Fruit fly (Drosophila melanogaster) whole organism, embryonic: Measurements from ENCODE around the gene nAChRalpha6.

Experiments
- BtbVII ChIP-seq: fragments of 200-800 bp; sonication (Bioruptor generic); optimal IDR thresholded peaks from 3 replicates; lab custom pipeline; 2017; ENCODE audit warnings: missing biosample characterization, mild to moderate bottlenecking, missing genetic modification characterization
- CG1024 ChIP-seq: fragments of 200-800 bp; sonication (Bioruptor generic); IDR thresholded peaks from 2 replicates; pipeline ENCODE4 v1.3.6; 2022; ENCODE audit warnings: missing biosample characterization, missing genetic modification characterization
- CG10267 ChIP-seq: fragments of 200-800 bp; sonication (Bioruptor generic); optimal IDR thresholded peaks from 2 replicates; lab custom pipeline; 2018; ENCODE audit warnings: missing biosample characterization, mild to moderate bottlenecking, missing genetic modification characterization, moderate library complexity
- CG10366 ChIP-seq: fragments of 200-800 bp; sonication (Bioruptor generic); IDR thresholded peaks from 2 replicates; pipeline ENCODE4 v1.3.6; 2022; ENCODE audit warnings: missing biosample characterization, missing genetic modification characterization
- CG11696 ChIP-seq: fragments of 200-800 bp; sonication (Bioruptor generic); IDR thresholded peaks from 2 replicates; pipeline ENCODE4 v1.3.6; 2022; ENCODE audit warnings: missing biosample characterization, missing genetic modification characterization
- CG12219 ChIP-seq: fragments of 200-800 bp; sonication (Bioruptor generic); optimal IDR thresholded peaks from 3 replicates; lab custom pipeline; 2018; ENCODE audit warnings: missing biosample characterization, mild to moderate bottlenecking, missing genetic modification characterization
- CG14441 ChIP-seq: fragments of 200-800 bp; sonication (Bioruptor generic); IDR thresholded peaks from 2 replicates; pipeline ENCODE4 v1.3.6; 2022; ENCODE audit warnings: missing biosample characterization, missing genetic modification characterization
- CG15011 ChIP-seq: fragments of 200-800 bp; sonication (Bioruptor generic); optimal IDR thresholded peaks from 3 replicates; lab custom pipeline; 2018; ENCODE audit warnings: missing biosample characterization, mild to moderate bottlenecking, missing genetic modification characterization
- CG15269 ChIP-seq: fragments of 200-800 bp; sonication (Bioruptor generic); optimal IDR thresholded peaks from 2 replicates; lab custom pipeline; 2018; ENCODE audit warnings: missing biosample characterization, mild to moderate bottlenecking, missing genetic modification characterization, moderate library complexity
- CG1603 ChIP-seq: fragments of 200-800 bp; sonication (Bioruptor generic); optimal IDR thresholded peaks from 2 replicates; lab custom pipeline; 2019; ENCODE audit warnings: missing biosample characterization, mild to moderate bottlenecking, missing genetic modification characterization, moderate library complexity
- CG1647 ChIP-seq: fragments of 200-800 bp; sonication (Bioruptor generic); optimal IDR thresholded peaks from 3 replicates; lab custom pipeline; 2016; ENCODE audit warnings: missing biosample characterization, missing genetic modification characterization
- CG16863 ChIP-seq: fragments of 200-800 bp; sonication (Bioruptor generic); optimal IDR thresholded peaks from 3 replicates; lab custom pipeline; 2016; ENCODE audit warnings: missing biosample characterization, missing genetic modification characterization
- CG17361 ChIP-seq: fragments of 200-800 bp; sonication (Bioruptor generic); IDR thresholded peaks from 3 replicates; pipeline ENCODE4 v1.3.6; 2022; ENCODE audit warnings: missing biosample characterization, missing genetic modification characterization
- CG31365 ChIP-seq: fragments of 200-800 bp; sonication (Bioruptor generic); optimal IDR thresholded peaks from 2 replicates; lab custom pipeline; 2018; ENCODE audit warnings: missing biosample characterization, mild to moderate bottlenecking, missing genetic modification characterization
- CG32772 ChIP-seq: fragments of 200-800 bp; sonication (Bioruptor generic); IDR thresholded peaks from 2 replicates; pipeline ENCODE4 v1.3.6; 2022; ENCODE audit warnings: missing biosample characterization, missing genetic modification characterization
- CG3847 ChIP-seq: fragments of 200-800 bp; sonication (Bioruptor generic); IDR thresholded peaks from 2 replicates; pipeline ENCODE4 v1.3.6; 2022; ENCODE audit warnings: missing biosample characterization, missing genetic modification characterization
- CG6254 ChIP-seq: fragments of 200-800 bp; sonication (Bioruptor generic); optimal IDR thresholded peaks from 3 replicates; lab custom pipeline; 2017; ENCODE audit warnings: mild to moderate bottlenecking, missing biosample characterization, missing genetic modification reagents, missing genetic modification characterization
- CG6654 ChIP-seq: fragments of 200-800 bp; sonication (Bioruptor generic); optimal IDR thresholded peaks from 2 replicates; lab custom pipeline; 2017; ENCODE audit warnings: missing biosample characterization, mild to moderate bottlenecking, missing genetic modification characterization
- CG6854 ChIP-seq: fragments of 200-800 bp; sonication (Bioruptor generic); optimal IDR thresholded peaks from 3 replicates; lab custom pipeline; 2017; ENCODE audit warnings: missing biosample characterization, mild to moderate bottlenecking, missing genetic modification characterization
- CG7839 ChIP-seq: fragments of 200-800 bp; sonication (Bioruptor generic); optimal IDR thresholded peaks from 3 replicates; lab custom pipeline; 2018; ENCODE audit warnings: missing biosample characterization, mild to moderate bottlenecking, missing genetic modification characterization, moderate library complexity
- CG7987 ChIP-seq: fragments of 200-800 bp; sonication (Bioruptor generic); optimal IDR thresholded peaks from 2 replicates; lab custom pipeline; 2018; ENCODE audit warnings: missing biosample characterization, mild to moderate bottlenecking, missing genetic modification characterization, moderate library complexity
- CG9609 ChIP-seq: fragments of 200-800 bp; sonication (Bioruptor generic); optimal IDR thresholded peaks from 3 replicates; lab custom pipeline; 2016; ENCODE audit warnings: missing biosample characterization, missing genetic modification characterization
- CHES-1-like ChIP-seq: fragments of 200-800 bp; sonication (Bioruptor generic); optimal IDR thresholded peaks from 2 replicates; lab custom pipeline; 2016; ENCODE audit warnings: missing biosample characterization, missing genetic modification characterization
- D19B ChIP-seq: fragments of 200-800 bp; sonication (Bioruptor generic); optimal IDR thresholded peaks from 2 replicates; lab custom pipeline; 2017; ENCODE audit warnings: missing biosample characterization, mild to moderate bottlenecking, missing genetic modification characterization
- Ets97D ChIP-seq: fragments of 200-800 bp; sonication (Bioruptor generic); optimal IDR thresholded peaks from 3 replicates; lab custom pipeline; 2016; ENCODE audit warnings: missing biosample characterization, missing genetic modification characterization
- H2.0 ChIP-seq: fragments of 200-800 bp; sonication (Bioruptor generic); IDR thresholded peaks from 2 replicates; pipeline ENCODE4 v1.3.6; 2022; ENCODE audit warnings: missing biosample characterization, missing genetic modification characterization
- HLH54F ChIP-seq: fragments of 200-800 bp; sonication (Bioruptor generic); optimal IDR thresholded peaks from 3 replicates; lab custom pipeline; 2016; ENCODE audit warnings: missing biosample characterization, missing genetic modification characterization
- Hsf ChIP-seq: fragments of 200-800 bp; sonication (Bioruptor generic); optimal IDR thresholded peaks from 3 replicates; lab custom pipeline; 2016; ENCODE audit warnings: missing biosample characterization, missing genetic modification characterization
- Meics ChIP-seq: fragments of 200-800 bp; sonication (Bioruptor generic); optimal IDR thresholded peaks from 2 replicates; lab custom pipeline; 2017; ENCODE audit warnings: missing biosample characterization, mild to moderate bottlenecking, missing genetic modification characterization
- Oli ChIP-seq: fragments of 200-800 bp; sonication (Bioruptor generic); optimal IDR thresholded peaks from 2 replicates; lab custom pipeline; 2018; ENCODE audit warnings: missing biosample characterization, mild to moderate bottlenecking, missing genetic modification characterization, moderate library complexity
- Xbp1 ChIP-seq: fragments of 200-800 bp; sonication (Bioruptor generic); optimal IDR thresholded peaks from 3 replicates; lab custom pipeline; 2016; ENCODE audit warnings: missing biosample characterization, mild to moderate bottlenecking, missing genetic modification characterization
- bsh ChIP-seq, 2 experiments: fragments of 200-800 bp; sonication (Bioruptor generic); optimal IDR thresholded peaks; 2 replicates each; lab custom pipeline; 2017 to 2018; ENCODE audit warnings: mild to moderate bottlenecking in 2 of 2, missing biosample characterization in 2 of 2, missing genetic modification characterization in 2 of 2, moderate library complexity in 1 of 2
- exex ChIP-seq: fragments of 200-800 bp; sonication (Bioruptor generic); optimal IDR thresholded peaks from 4 replicates; lab custom pipeline; 2018; ENCODE audit warnings: missing biosample characterization, mild to moderate bottlenecking, missing genetic modification characterization, moderate library complexity
- fd3F ChIP-seq: fragments of 200-800 bp; sonication (Bioruptor generic); optimal IDR thresholded peaks from 2 replicates; lab custom pipeline; 2018; ENCODE audit warnings: missing biosample characterization, mild to moderate bottlenecking, missing genetic modification characterization, moderate library complexity
- gem ChIP-seq: fragments of 200-800 bp; sonication (Bioruptor generic); optimal IDR thresholded peaks from 2 replicates; lab custom pipeline; 2019; ENCODE audit warnings: missing biosample characterization, mild to moderate bottlenecking, missing genetic modification characterization, moderate library complexity
- hbn ChIP-seq: fragments of 200-800 bp; sonication (Bioruptor generic); IDR thresholded peaks from 2 replicates; pipeline ENCODE4 v1.3.6; 2022; ENCODE audit warnings: missing biosample characterization, missing genetic modification characterization; ENCODE audit not compliant: partially characterized antibody
- jumu ChIP-seq: fragments of 200-800 bp; sonication (Bioruptor generic); optimal IDR thresholded peaks from 3 replicates; lab custom pipeline; 2016; ENCODE audit warnings: missing biosample characterization, missing genetic modification characterization
- lola ChIP-seq, 3 experiments: fragments of >200 bp in 2 of 3; fragments of 200-800 bp in 1 of 3; sonication (Bioruptor generic) in 1 of 3; optimal IDR thresholded peaks; 2 replicates each; lab custom pipeline; 2017 to 2019; ENCODE audit warnings: missing biosample characterization in 3 of 3, missing genetic modification characterization in 3 of 3, mild to moderate bottlenecking in 1 of 3, moderate library complexity in 1 of 3
- lov ChIP-seq, 2 experiments: fragments of 200-800 bp in 1 of 2; fragments of >200 bp in 1 of 2; sonication (Bioruptor generic) in 1 of 2; IDR thresholded peaks in 1 of 2; optimal IDR thresholded peaks in 1 of 2; 2 replicates in 1 of 2; 3 replicates in 1 of 2; pipeline versions ENCODE4 v1.3.6 to Lab custom; 2017 to 2022; ENCODE audit warnings: missing biosample characterization in 1 of 2, missing genetic modification characterization in 1 of 2
- pita ChIP-seq: fragments of 200-800 bp; sonication (Bioruptor generic); optimal IDR thresholded peaks from 2 replicates; lab custom pipeline; 2017; ENCODE audit warnings: missing biosample characterization, mild to moderate bottlenecking, missing genetic modification characterization
- pros ChIP-seq: fragments of 200-800 bp; sonication (Bioruptor generic); optimal IDR thresholded peaks from 3 replicates; lab custom pipeline; 2019; ENCODE audit warnings: missing biosample characterization, mild to moderate bottlenecking, missing genetic modification characterization, moderate library complexity
- scrt ChIP-seq: fragments of 200-800 bp; sonication (Bioruptor generic); optimal IDR thresholded peaks from 2 replicates; lab custom pipeline; 2018; ENCODE audit warnings: missing biosample characterization, mild to moderate bottlenecking, missing genetic modification characterization, moderate library complexity
- slbo ChIP-seq: fragments of 200-800 bp; sonication (Bioruptor generic); IDR thresholded peaks from 2 replicates; pipeline ENCODE4 v1.3.6; 2022; ENCODE audit warnings: missing biosample characterization, missing genetic modification characterization
- so ChIP-seq: fragments of 200-800 bp; sonication (Bioruptor generic); IDR thresholded peaks from 3 replicates; pipeline ENCODE4 v1.3.6; 2022; ENCODE audit warnings: missing biosample characterization, missing genetic modification characterization
- ssp ChIP-seq: fragments of 200-800 bp; sonication (Bioruptor generic); IDR thresholded peaks from 2 replicates; pipeline ENCODE4 v1.3.6; 2022; ENCODE audit warnings: missing biosample characterization, missing genetic modification characterization
- tio ChIP-seq: fragments of 200-800 bp; sonication (Bioruptor generic); optimal IDR thresholded peaks from 2 replicates; lab custom pipeline; 2017; ENCODE audit warnings: missing biosample characterization, missing genetic modification characterization, inconsistent platforms
- unpg ChIP-seq: fragments of 200-800 bp; sonication (Bioruptor generic); optimal IDR thresholded peaks from 3 replicates; lab custom pipeline; 2018; ENCODE audit warnings: missing biosample characterization, mild to moderate bottlenecking, missing genetic modification characterization, moderate library complexity
- zen2 ChIP-seq: fragments of 200-800 bp; sonication (Bioruptor generic); IDR thresholded peaks from 3 replicates; pipeline ENCODE4 v1.3.6; 2022; ENCODE audit warnings: missing biosample characterization, missing genetic modification characterization; ENCODE audit not compliant: partially characterized antibody
- zf30C ChIP-seq: fragments of 200-800 bp; sonication (Bioruptor generic); optimal IDR thresholded peaks from 3 replicates; lab custom pipeline; 2018; ENCODE audit warnings: missing biosample characterization, mild to moderate bottlenecking, missing genetic modification characterization

nAChRalpha6 gene

dm6 chr2L:9779147-9779546 lies 106.9 kb downstream of the nAChRalpha6 start (continued):
- TF ChIP-seq CG17361 (GFP tag; lab: Robert Waterston, UW): 0 out of 3 replicates have a peak, but pooled peaks have one; percentile 15
- peak; percentile 15 for TF ChIP-seq HLH54F (GFP tag; lab: Kevin White, UChicago)
- no peak for TF ChIP-seq pita (GFP tag; lab: Kevin White, UChicago)
- peak; percentile 67 for TF ChIP-seq slbo (GFP tag; lab: Robert Waterston, UW)
- peak; percentile 42 for TF ChIP-seq CG7839 (tag; lab: Kevin White, UChicago)
- no peak for TF ChIP-seq CG12219 (GFP tag; lab: Kevin White, UChicago)
- peak; percentile 27 for TF ChIP-seq jumu (GFP tag; lab: Kevin White, UChicago)
- TF ChIP-seq CG6254 (GFP tag; lab: Kevin White, UChicago): no peak
- no peak for TF ChIP-seq CG32772
- TF ChIP-seq zen2: 0 out of 3 replicates have a peak, but pooled peaks have one; percentile 4
- TF ChIP-seq Hsf (GFP tag; lab: Kevin White, UChicago): no peak
- peak; percentile 21; the same call in 1 of the 2 replicates for TF ChIP-seq H2.0 (GFP tag; lab: Robert Waterston, UW)
- no peak for TF ChIP-seq pros (GFP tag; lab: Kevin White, UChicago)
- peak; percentile 5 for TF ChIP-seq CG1603 (tag; lab: Kevin White, UChicago)
- TF ChIP-seq lov (optimal IDR thresholded peaks at IDR 0.05; lab: Kevin White, UChicago): no peak
- TF ChIP-seq lov (GFP tag; IDR thresholded peaks at IDR 0.05; lab: Robert Waterston, UW): no peak
- TF ChIP-seq Oli: peak; percentile 1
- 0 out of 2 replicates have a peak, but pooled peaks have one; percentile 10 for TF ChIP-seq CG14441
- peak in 1 of 2 experiments; percentile 32 for TF ChIP-seq bsh (GFP tag; optimal IDR thresholded peaks at IDR 0.05; lab: Kevin White, UChicago)
- no peak for TF ChIP-seq exex (tag; lab: Kevin White, UChicago)
- TF ChIP-seq gem (tag; lab: Kevin White, UChicago): peak; percentile 61
- TF ChIP-seq Meics (GFP tag; lab: Kevin White, UChicago): peak; percentile 27
- TF ChIP-seq lola (GFP tag; optimal IDR thresholded peaks at IDR 0.05; lab: Kevin White, UChicago): no peak
- no peak for TF ChIP-seq CG11696 (GFP tag; lab: Robert Waterston, UW)
- peak; percentile 5 for TF ChIP-seq fd3F (GFP tag; lab: Kevin White, UChicago)
- peak; percentile 62 for TF ChIP-seq D19B
- TF ChIP-seq Xbp1 (GFP tag; lab: Kevin White, UChicago): peak; percentile 29
- TF ChIP-seq CG15269: peak; percentile 66
- TF ChIP-seq unpg (GFP tag; lab: Kevin White, UChicago): peak; percentile 26
- no peak for TF ChIP-seq CG9609 (GFP tag; lab: Kevin White, UChicago)
- no peak for TF ChIP-seq hbn (GFP tag; lab: Robert Waterston, UW)
- TF ChIP-seq scrt: no peak
- no peak for TF ChIP-seq CG6854 (GFP tag; lab: Kevin White, UChicago)
- no peak for TF ChIP-seq BtbVII (GFP tag; lab: Kevin White, UChicago)
- peak; percentile 24 for TF ChIP-seq CHES-1-like (GFP tag; lab: Kevin White, UChicago)
- no peak for TF ChIP-seq CG7987 (GFP tag; lab: Kevin White, UChicago)
- no peak for TF ChIP-seq CG10267 (tag; lab: Kevin White, UChicago)
- TF ChIP-seq so: no peak
- TF ChIP-seq tio (GFP tag; lab: Kevin White, UChicago): peak; percentile 8
- peak; percentile 28 for TF ChIP-seq CG16863 (GFP tag; lab: Kevin White, UChicago)
- TF ChIP-seq CG1024 (GFP tag; lab: Robert Waterston, UW): no peak
- TF ChIP-seq CG31365 (tag; lab: Kevin White, UChicago): no peak
- no peak for TF ChIP-seq zf30C
- TF ChIP-seq CG1647 (GFP tag; lab: Kevin White, UChicago): no peak
- TF ChIP-seq CG6654 (GFP tag; lab: Kevin White, UChicago): no peak
- TF ChIP-seq CG15011: no peak
- peak; percentile 29; the same call in 1 of the 2 replicates for TF ChIP-seq CG3847 (GFP tag; lab: Robert Waterston, UW)
- no peak for TF ChIP-seq ssp (GFP tag; lab: Robert Waterston, UW)
- TF ChIP-seq CG10366: peak; percentile 20
- no peak for TF ChIP-seq Ets97D
